Worm (Caenorhabditis elegans): ENCODE results near the gene gbb-2.

Gene gbb-2

ce11 chrIV:4454330-4455173, 52.0 kb downstream of the gbb-2 start, which contains the start of gene R08C7.11:
TSS of gene R08C7.11 (minus strand) at chrIV:4454937.
- TF ChIP-seq sdc-2 (tag; optimal IDR thresholded peaks at IDR 0.05) (peak; percentile 50), nfya-1 (tag; optimal IDR thresholded peaks at IDR 0.05) (peak; percentile 16), nhr-11 (tag; optimal IDR thresholded peaks at IDR 0.05) (no peak), K09A11.1 (tag; optimal IDR thresholded peaks at IDR 0.05; ENCODE audit: insufficient read depth) (no peak), ceh-2 (tag; optimal IDR thresholded peaks at IDR 0.05) (no peak), T23F11.4 (GFP tag; optimal IDR thresholded peaks at IDR 0.05) (no peak), ceh-6 (GFP tag; optimal IDR thresholded peaks at IDR 0.05) (peak; percentile 17), ama-1 (optimal IDR thresholded peaks at IDR 0.05) (no peak), nhr-232 (tag; optimal IDR thresholded peaks at IDR 0.05) (no peak), ceh-18 (tag; optimal IDR thresholded peaks at IDR 0.05) (peak; percentile 30), lin-11 (tag; optimal IDR thresholded peaks at IDR 0.05) (no peak)

ce11 chrIV:4451576-4451975, 55.0 kb downstream of the gbb-2 start, which contains the start of gene R08C7.1:
TSS of gene R08C7.1 (plus strand) at chrIV:4451876.
- TF ChIP-seq unc-3 (GFP tag; conservative IDR thresholded peaks at IDR 0.05), result no peak
- no peak for TF ChIP-seq unc-3 (tag; optimal IDR thresholded peaks at IDR 0.05)
- TF ChIP-seq nhr-232 (tag; optimal IDR thresholded peaks at IDR 0.05), result no peak

- no peak for TF ChIP-seq eyg-1 (tag; optimal IDR thresholded peaks at IDR 0.05)
- TF ChIP-seq sdc-2 (tag; optimal IDR thresholded peaks at IDR 0.05), result no peak
- TF ChIP-seq dmd-4 (tag; optimal IDR thresholded peaks at IDR 0.05; ENCODE audit: borderline replicate concordance), result no peak
- TF ChIP-seq F13H6.1 (tag; optimal IDR thresholded peaks at IDR 0.05), result no peak
- no peak for TF ChIP-seq pag-3 (tag; optimal IDR thresholded peaks at IDR 0.05; ENCODE audit: borderline replicate concordance)
- TF ChIP-seq elt-2 (tag; optimal IDR thresholded peaks at IDR 0.05), result peak; percentile 75
Observed at ce11 chrIV:4449843-4450242, 56.7 kb downstream of the gbb-2 start.

ce11 chrIV:4449439-4449838, 57.1 kb downstream of the gbb-2 start, which contains the start of gene R08C7.12:
TSS of gene R08C7.12 (plus strand) at chrIV:4449739.
- no peak for TF ChIP-seq ztf-16 (tag; optimal IDR thresholded peaks at IDR 0.05)
- no peak for TF ChIP-seq unc-55 (GFP tag; optimal IDR thresholded peaks at IDR 0.05)
- no peak for TF ChIP-seq ceh-22 (tag; optimal IDR thresholded peaks at IDR 0.05)
- no peak for TF ChIP-seq T23F11.4 (GFP tag; optimal IDR thresholded peaks at IDR 0.05)
- TF ChIP-seq syd-9 (tag; optimal IDR thresholded peaks at IDR 0.05), result no peak
- no peak for TF ChIP-seq ceh-2 (tag; optimal IDR thresholded peaks at IDR 0.05)

- TF ChIP-seq hlh-30 (tag; optimal IDR thresholded peaks at IDR 0.05; ENCODE audit: insufficient read depth), result peak; percentile 45
- TF ChIP-seq ceh-31 (tag; optimal IDR thresholded peaks at IDR 0.05), result peak; percentile 3
- TF ChIP-seq zip-5 (tag; optimal IDR thresholded peaks at IDR 0.05), result no peak
- TF ChIP-seq tbx-2 (tag; optimal IDR thresholded peaks at IDR 0.05), result peak; percentile 13
- TF ChIP-seq C08G9.2 (tag; optimal IDR thresholded peaks at IDR 0.05), result no peak
- peak; percentile 10 for TF ChIP-seq unc-42 (tag; optimal IDR thresholded peaks at IDR 0.05)
- peak; percentile 73 for TF ChIP-seq sox-2 (GFP tag; IDR thresholded peaks at IDR 0.05)
Observed at ce11 chrIV:4448343-4448742, 58.2 kb downstream of the gbb-2 start.

ce11 chrIV:4447367-4447766, 59.2 kb downstream of the gbb-2 start:
- TF ChIP-seq ceh-18 (tag; optimal IDR thresholded peaks at IDR 0.05) (no peak), nhr-232 (tag; optimal IDR thresholded peaks at IDR 0.05) (no peak), eyg-1 (tag; optimal IDR thresholded peaks at IDR 0.05) (no peak), K02D7.2 (tag; optimal IDR thresholded peaks at IDR 0.05) (no peak), madf-2 (tag; optimal IDR thresholded peaks at IDR 0.05) (no peak), ceh-22 (tag; optimal IDR thresholded peaks at IDR 0.05) (no peak), fax-1 (tag; optimal IDR thresholded peaks at IDR 0.05) (no peak), ceh-31 (tag; optimal IDR thresholded peaks at IDR 0.05) (no peak), ceh-14 (tag; optimal IDR thresholded peaks at IDR 0.05) (no peak), sdc-2 (tag; optimal IDR thresholded peaks at IDR 0.05) (no peak), dmd-4 (tag; optimal IDR thresholded peaks at IDR 0.05; ENCODE audit: borderline replicate concordance) (no peak)
